Fruit fly (Drosophila melanogaster) whole organism, embryonic: Measurements from ENCODE around the gene sdt.
A peak's percentile ranks its signal among the peaks of the same experiment; 100 is the strongest.

ENCODE experiments used
- Awh ChIP-seq: fragments of 200-800 bp; sonication (Bioruptor generic); IDR thresholded peaks from 2 replicates; pipeline ENCODE4, ENCODE4 v1.3.6; 2022; ENCODE audit warnings: missing biosample characterization, missing genetic modification characterization
- CG10209 ChIP-seq: fragments of 200-800 bp; sonication (Bioruptor generic); optimal IDR thresholded peaks from 3 replicates; lab custom pipeline; 2017; ENCODE audit warnings: missing biosample characterization, mild to moderate bottlenecking, missing genetic modification characterization, missing genetic modification reagents
- CG10274 ChIP-seq: fragments of 200-800 bp; sonication (Bioruptor generic); optimal IDR thresholded peaks from 3 replicates; lab custom pipeline; 2017; ENCODE audit warnings: missing biosample characterization, mild to moderate bottlenecking, missing genetic modification characterization
- CG11085 ChIP-seq: fragments of 200-800 bp; sonication (Bioruptor generic); IDR thresholded peaks from 2 replicates; pipeline ENCODE4 v1.3.6; 2022; ENCODE audit warnings: missing biosample characterization, missing genetic modification characterization
- CG15514 ChIP-seq: fragments of 200-800 bp; sonication (Bioruptor generic); optimal IDR thresholded peaks from 3 replicates; lab custom pipeline; 2017; ENCODE audit warnings: missing biosample characterization, missing genetic modification characterization, mild to moderate bottlenecking, moderate library complexity, missing genetic modification reagents
- CG17385 ChIP-seq: fragments of 200-800 bp; sonication (Bioruptor generic); optimal IDR thresholded peaks from 3 replicates; lab custom pipeline; 2018; ENCODE audit warnings: missing biosample characterization, mild to moderate bottlenecking, missing genetic modification characterization
- CG18764 ChIP-seq: fragments of 200-800 bp; sonication (Bioruptor generic); optimal IDR thresholded peaks from 3 replicates; lab custom pipeline; 2016; ENCODE audit warnings: missing biosample characterization, missing genetic modification characterization
- CG3065 ChIP-seq: fragments of 200-800 bp; sonication (Bioruptor generic); optimal IDR thresholded peaks from 2 replicates; lab custom pipeline; 2016; ENCODE audit warnings: missing biosample characterization, missing genetic modification characterization
- CG4730 ChIP-seq: fragments of 200-800 bp; sonication (Bioruptor generic); IDR thresholded peaks from 2 replicates; pipeline ENCODE4 v1.3.6; 2022; ENCODE audit warnings: missing biosample characterization, missing genetic modification characterization
- CG4854 ChIP-seq: fragments of 200-800 bp; sonication (Bioruptor generic); optimal IDR thresholded peaks from 2 replicates; lab custom pipeline; 2016; ENCODE audit warnings: missing biosample characterization, missing genetic modification characterization, inconsistent platforms
- CG6175 ChIP-seq: fragments of 200-800 bp; sonication (Bioruptor generic); IDR thresholded peaks from 3 replicates; pipeline ENCODE4 v1.3.6; 2022; ENCODE audit warnings: missing biosample characterization, missing genetic modification characterization
- CG8281 ChIP-seq: fragments of 200-800 bp; sonication (Bioruptor generic); optimal IDR thresholded peaks from 2 replicates; lab custom pipeline; 2018; ENCODE audit warnings: missing biosample characterization, mild to moderate bottlenecking, missing genetic modification characterization, moderate library complexity
- D ChIP-seq, 2 experiments: fragments of 200-800 bp in 1 of 2; fragments of >200 bp in 1 of 2; sonication (Bioruptor generic) in 1 of 2; optimal IDR thresholded peaks; 2 replicates in 1 of 2; 3 replicates in 1 of 2; lab custom pipeline; 2017; ENCODE audit warnings: mild to moderate bottlenecking in 1 of 2, missing biosample characterization in 1 of 2, missing genetic modification characterization in 1 of 2, missing genetic modification reagents in 1 of 2
- D19A ChIP-seq: fragments of 200-800 bp; optimal IDR thresholded peaks from 3 replicates; lab custom pipeline; 2019; ENCODE audit warnings: missing biosample characterization, mild to moderate bottlenecking, missing genetic modification characterization, moderate library complexity
- Dbx ChIP-seq: fragments of 200-800 bp; sonication (Bioruptor generic); IDR thresholded peaks from 3 replicates; pipeline ENCODE4 v1.3.6; 2022; ENCODE audit warnings: missing biosample characterization, missing genetic modification characterization
- Dll ChIP-seq: fragments of 200-800 bp; sonication (Bioruptor generic); IDR thresholded peaks from 4 replicates; pipeline ENCODE4 v1.3.6; 2022; ENCODE audit warnings: missing biosample characterization, missing genetic modification characterization; ENCODE audit not compliant: partially characterized antibody
- Dp ChIP-seq: fragments of 200-800 bp; sonication (Bioruptor generic); optimal IDR thresholded peaks from 2 replicates; lab custom pipeline; 2018; ENCODE audit warnings: missing biosample characterization, mild to moderate bottlenecking, missing genetic modification characterization, moderate library complexity
- Hr39 ChIP-seq: fragments of >200 bp; optimal IDR thresholded peaks from 2 replicates; lab custom pipeline; 2017
- Hr51 ChIP-seq, 2 experiments: fragments of 200-800 bp; sonication (Bioruptor generic); optimal IDR thresholded peaks; 2 replicates in 1 of 2; 3 replicates in 1 of 2; lab custom pipeline; 2016 to 2018; ENCODE audit warnings: missing biosample characterization in 2 of 2, missing genetic modification characterization in 2 of 2, mild to moderate bottlenecking in 1 of 2, moderate library complexity in 1 of 2
- Mad ChIP-seq: fragments of 200-800 bp; sonication (Bioruptor generic); optimal IDR thresholded peaks from 2 replicates; lab custom pipeline; 2016; ENCODE audit warnings: missing biosample characterization, missing genetic modification characterization
- Pdp1 ChIP-seq, 2 experiments: fragments of 200-800 bp; sonication (Bioruptor generic); optimal IDR thresholded peaks; 3 replicates each; lab custom pipeline; 2016; ENCODE audit warnings: missing biosample characterization in 2 of 2, missing genetic modification characterization in 2 of 2, mild to moderate bottlenecking in 1 of 2, moderate library complexity in 1 of 2
- Sox100B ChIP-seq: fragments of 200-800 bp; sonication (Bioruptor generic); optimal IDR thresholded peaks from 3 replicates; lab custom pipeline; 2018; ENCODE audit warnings: missing biosample characterization, mild to moderate bottlenecking, missing genetic modification characterization
- Sry-β ChIP-seq: fragments of 200-800 bp; sonication (Bioruptor generic); optimal IDR thresholded peaks from 2 replicates; lab custom pipeline; 2018; ENCODE audit warnings: missing biosample characterization, mild to moderate bottlenecking, missing genetic modification characterization, moderate library complexity
- ab ChIP-seq: fragments of 200-800 bp; sonication (Bioruptor generic); optimal IDR thresholded peaks from 2 replicates; lab custom pipeline; 2016; ENCODE audit warnings: missing biosample characterization, missing genetic modification characterization
- abd-A ChIP-seq: fragments of 200-800 bp; sonication (Bioruptor generic); optimal IDR thresholded peaks from 3 replicates; lab custom pipeline; 2019; ENCODE audit warnings: missing biosample characterization, mild to moderate bottlenecking, missing genetic modification characterization, moderate library complexity
- aop ChIP-seq: fragments of 200-800 bp; sonication (Bioruptor generic); IDR thresholded peaks from 2 replicates; pipeline ENCODE4 v1.3.6; 2022; ENCODE audit warnings: missing biosample characterization, missing genetic modification characterization
- bsh ChIP-seq, 2 experiments: fragments of 200-800 bp; sonication (Bioruptor generic); optimal IDR thresholded peaks; 2 replicates each; lab custom pipeline; 2017 to 2018; ENCODE audit warnings: mild to moderate bottlenecking in 2 of 2, missing biosample characterization in 2 of 2, missing genetic modification characterization in 2 of 2, moderate library complexity in 1 of 2
- chn ChIP-seq: fragments of 200-800 bp; sonication (Bioruptor generic); optimal IDR thresholded peaks from 2 replicates; lab custom pipeline; 2016; ENCODE audit warnings: missing biosample characterization, missing genetic modification characterization
- dmrt99B ChIP-seq: fragments of 200-800 bp; sonication (Bioruptor generic); optimal IDR thresholded peaks from 2 replicates; lab custom pipeline; 2018; ENCODE audit warnings: missing biosample characterization, mild to moderate bottlenecking, missing genetic modification characterization, moderate library complexity
- eve ChIP-seq, 2 experiments: fragments of >200 bp; optimal IDR thresholded peaks; 2 replicates each; lab custom pipeline; 2017; ENCODE audit warnings: missing biosample characterization in 2 of 2, missing genetic modification characterization in 2 of 2
- ftz-f1 ChIP-seq: fragments of 200-800 bp; sonication (Bioruptor generic); optimal IDR thresholded peaks from 2 replicates; lab custom pipeline; 2016; ENCODE audit warnings: missing biosample characterization, missing genetic modification characterization
- gem ChIP-seq: fragments of 200-800 bp; sonication (Bioruptor generic); optimal IDR thresholded peaks from 2 replicates; lab custom pipeline; 2019; ENCODE audit warnings: missing biosample characterization, mild to moderate bottlenecking, missing genetic modification characterization, moderate library complexity
- grau ChIP-seq: fragments of 200-800 bp; optimal IDR thresholded peaks from 3 replicates; lab custom pipeline; 2019; ENCODE audit warnings: missing biosample characterization, mild to moderate bottlenecking, missing genetic modification characterization, moderate library complexity
- gsb ChIP-seq: fragments of 200-800 bp; sonication (Bioruptor generic); IDR thresholded peaks from 2 replicates; pipeline ENCODE4 v1.3.6; 2022; ENCODE audit warnings: missing biosample characterization, missing genetic modification characterization
- ind ChIP-seq: fragments of 200-800 bp; sonication (Bioruptor generic); optimal IDR thresholded peaks from 3 replicates; lab custom pipeline; 2016; ENCODE audit warnings: missing biosample characterization, missing genetic modification characterization
- ken ChIP-seq: fragments of 200-800 bp; sonication (Bioruptor generic); IDR thresholded peaks from 3 replicates; pipeline ENCODE4 v1.3.6; 2022; ENCODE audit warnings: missing biosample characterization, missing genetic modification characterization
- lab ChIP-seq: fragments of 200-800 bp; sonication (Bioruptor generic); optimal IDR thresholded peaks from 3 replicates; lab custom pipeline; 2017; ENCODE audit warnings: missing biosample characterization, missing genetic modification characterization, mild to moderate bottlenecking, moderate library complexity, missing genetic modification reagents
- lola ChIP-seq, 3 experiments: fragments of >200 bp in 2 of 3; fragments of 200-800 bp in 1 of 3; sonication (Bioruptor generic) in 1 of 3; optimal IDR thresholded peaks; 2 replicates each; lab custom pipeline; 2017 to 2019; ENCODE audit warnings: missing biosample characterization in 3 of 3, missing genetic modification characterization in 3 of 3, mild to moderate bottlenecking in 1 of 3, moderate library complexity in 1 of 3
- nerfin-2 ChIP-seq: fragments of 200-800 bp; sonication (Bioruptor generic); IDR thresholded peaks from 2 replicates; pipeline ENCODE4 v1.3.6; 2022; ENCODE audit warnings: missing biosample characterization, missing genetic modification characterization; ENCODE audit not compliant: partially characterized antibody
- pnt ChIP-seq: fragments of 200-800 bp; sonication (Bioruptor generic); optimal IDR thresholded peaks from 3 replicates; lab custom pipeline; 2016; ENCODE audit warnings: missing biosample characterization, missing genetic modification characterization
- pros ChIP-seq: fragments of 200-800 bp; sonication (Bioruptor generic); optimal IDR thresholded peaks from 3 replicates; lab custom pipeline; 2019; ENCODE audit warnings: missing biosample characterization, mild to moderate bottlenecking, missing genetic modification characterization, moderate library complexity
- psq ChIP-seq: fragments of 200-800 bp; sonication (Bioruptor generic); optimal IDR thresholded peaks from 2 replicates; lab custom pipeline; 2017; ENCODE audit warnings: missing biosample characterization, missing genetic modification characterization
- ro ChIP-seq: fragments of 200-800 bp; sonication (Bioruptor generic); IDR thresholded peaks from 2 replicates; pipeline ENCODE4 v1.3.6; 2022; ENCODE audit warnings: missing biosample characterization, missing genetic modification characterization
- sd ChIP-seq: fragments of 200-800 bp; sonication (Bioruptor generic); optimal IDR thresholded peaks from 3 replicates; lab custom pipeline; 2018; ENCODE audit warnings: missing biosample characterization, mild to moderate bottlenecking, missing genetic modification characterization, moderate library complexity
- seq ChIP-seq: fragments of 200-800 bp; sonication (Bioruptor generic); IDR thresholded peaks from 2 replicates; pipeline ENCODE4 v1.3.6; 2022; ENCODE audit warnings: missing biosample characterization, missing genetic modification characterization
- trh ChIP-seq: fragments of 200-800 bp; sonication (Bioruptor generic); optimal IDR thresholded peaks from 2 replicates; lab custom pipeline; 2016; ENCODE audit warnings: missing biosample characterization, missing genetic modification characterization
- wek ChIP-seq: fragments of 200-800 bp; sonication (Bioruptor generic); optimal IDR thresholded peaks from 3 replicates; lab custom pipeline; 2018; ENCODE audit warnings: missing biosample characterization, mild to moderate bottlenecking, missing genetic modification characterization, moderate library complexity
- z ChIP-seq: fragments of 200-800 bp; sonication (Bioruptor generic); IDR thresholded peaks from 3 replicates; pipeline ENCODE4 v1.3.6; 2022; ENCODE audit warnings: missing biosample characterization, missing genetic modification characterization
- zen ChIP-seq: fragments of 200-800 bp; sonication (Bioruptor generic); optimal IDR thresholded peaks from 3 replicates; lab custom pipeline; 2018; ENCODE audit warnings: missing biosample characterization, mild to moderate bottlenecking, missing genetic modification characterization, moderate library complexity

The sdt gene

DNA sequence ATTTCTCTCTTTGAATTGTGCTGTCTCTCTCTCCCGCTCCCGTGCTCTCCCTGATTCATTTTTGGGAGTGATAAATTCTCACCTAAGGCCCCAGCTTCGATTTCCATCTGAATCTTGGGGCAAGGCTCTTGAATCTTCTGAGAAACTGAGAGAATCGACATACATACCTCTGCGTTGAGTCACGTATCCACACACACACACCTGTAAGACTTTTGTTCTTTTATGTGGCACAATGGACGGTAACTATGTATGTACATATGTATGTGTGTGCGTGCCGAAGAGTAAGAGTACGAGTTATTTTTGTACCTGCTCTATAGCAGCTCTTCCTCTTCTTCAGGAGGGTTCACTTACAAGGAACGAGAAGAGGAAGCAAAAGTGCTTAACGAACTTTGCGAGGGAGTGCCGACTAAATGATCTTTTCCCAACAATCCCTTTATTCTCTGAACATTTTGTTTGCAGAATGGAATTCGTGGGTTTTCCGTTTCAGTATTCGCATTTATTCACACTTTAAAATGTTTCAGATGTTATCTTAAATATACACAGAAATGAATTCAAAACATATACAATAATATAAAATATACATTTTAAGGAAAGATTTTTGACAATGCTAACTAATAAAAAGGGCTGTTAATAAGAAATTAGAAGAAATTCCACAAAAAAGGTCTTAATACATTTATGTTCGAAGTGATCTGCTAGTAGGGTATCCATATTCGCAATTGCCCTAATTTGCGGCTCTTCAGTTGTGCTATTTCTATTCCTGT lies 36.9 kb downstream of the sdt start:
- TF ChIP-seq Mad (GFP tag; lab: Kevin White, UChicago): no peak
- no peak for TF ChIP-seq pnt
- TF ChIP-seq ind (GFP tag; lab: Kevin White, UChicago): no peak
- no peak for TF ChIP-seq abd-A (tag; lab: Kevin White, UChicago)
- no peak for TF ChIP-seq grau
- TF ChIP-seq lola (GFP tag; optimal IDR thresholded peaks at IDR 0.05; lab: Kevin White, UChicago): peak in 1 of 3 experiments; percentile 24
- TF ChIP-seq gsb (GFP tag; lab: Robert Waterston, UW): no peak
- TF ChIP-seq D19A (tag; lab: Kevin White, UChicago): peak; percentile 72
- TF ChIP-seq CG3065 (GFP tag; lab: Kevin White, UChicago): no peak
- peak; percentile 85 for TF ChIP-seq pros (GFP tag; lab: Kevin White, UChicago)
- peak in 1 of 2 experiments; percentile 62 for TF ChIP-seq bsh (GFP tag; optimal IDR thresholded peaks at IDR 0.05; lab: Kevin White, UChicago)
- TF ChIP-seq Hr39 (lab: Kevin White, UChicago): no peak
- peak; percentile 78 for TF ChIP-seq D (optimal IDR thresholded peaks at IDR 0.05; lab: Kevin White, UChicago)
- no peak for TF ChIP-seq D (GFP tag; optimal IDR thresholded peaks at IDR 0.05; lab: Kevin White, UChicago)
- TF ChIP-seq CG6175: no peak
- no peak for TF ChIP-seq Dbx (GFP tag; lab: Robert Waterston, UW)
- TF ChIP-seq CG10209 (GFP tag; lab: Kevin White, UChicago): no peak
- peak; percentile 56 for TF ChIP-seq zen
- no peak for TF ChIP-seq Dll (GFP tag; lab: Robert Waterston, UW)
- TF ChIP-seq chn (GFP tag; lab: Kevin White, UChicago): no peak
- TF ChIP-seq ftz-f1 (GFP tag; lab: Kevin White, UChicago): no peak
- TF ChIP-seq seq (GFP tag; lab: Robert Waterston, UW): no peak
- no peak for TF ChIP-seq CG15514 (GFP tag; lab: Kevin White, UChicago)
- no peak for TF ChIP-seq CG4730 (GFP tag; lab: Robert Waterston, UW)
- TF ChIP-seq CG18764 (GFP tag; lab: Kevin White, UChicago): no peak
- TF ChIP-seq CG4854 (GFP tag; lab: Kevin White, UChicago): no peak
- no peak for TF ChIP-seq ken (GFP tag; lab: Robert Waterston, UW)
- TF ChIP-seq trh: no peak
- TF ChIP-seq wek (GFP tag; lab: Kevin White, UChicago): no peak
- peak; percentile 26 for TF ChIP-seq sd (tag; lab: Kevin White, UChicago)
- TF ChIP-seq ro (GFP tag; lab: Robert Waterston, UW): no peak
- 0 out of 3 replicates have a peak, but pooled peaks have one; percentile 58 for TF ChIP-seq z (GFP tag; lab: Robert Waterston, UW)
- peak; percentile 84 for TF ChIP-seq CG17385
- no peak for TF ChIP-seq nerfin-2 (GFP tag; lab: Robert Waterston, UW)
- no peak for TF ChIP-seq lab (GFP tag; lab: Kevin White, UChicago)
- no peak for TF ChIP-seq dmrt99B
- TF ChIP-seq CG8281 (tag; lab: Kevin White, UChicago): no peak
- TF ChIP-seq aop (GFP tag; lab: Robert Waterston, UW): no peak
- TF ChIP-seq Sox100B (GFP tag; lab: Kevin White, UChicago): no peak
- no peak for TF ChIP-seq Dp (GFP tag; lab: Kevin White, UChicago)
- TF ChIP-seq Sry-β (GFP tag; lab: Kevin White, UChicago): no peak
- TF ChIP-seq CG10274 (GFP tag; lab: Kevin White, UChicago): peak; percentile 53
- TF ChIP-seq Pdp1 (GFP tag; optimal IDR thresholded peaks at IDR 0.05; lab: Kevin White, UChicago): no peak
- no peak for TF ChIP-seq eve (GFP tag; optimal IDR thresholded peaks at IDR 0.05; lab: Kevin White, UChicago)
- no peak for TF ChIP-seq Hr51 (GFP tag; optimal IDR thresholded peaks at IDR 0.05; lab: Kevin White, UChicago)
- no peak for TF ChIP-seq psq (GFP tag; lab: Kevin White, UChicago)
- peak; percentile 4 for TF ChIP-seq gem (tag; lab: Kevin White, UChicago)
- TF ChIP-seq Awh (GFP tag; lab: Robert Waterston, UW): no peak
- no peak for TF ChIP-seq ab (GFP tag; lab: Kevin White, UChicago)
- no peak for TF ChIP-seq CG11085 (GFP tag; lab: Robert Waterston, UW)
